Worm (Caenorhabditis elegans) whole organism, L4/young adult: ENCODE measurements around the gene col-44.

ENCODE experiments used
- W03F9.2 ChIP-seq: fragments of 150-350 bp; optimal IDR thresholded peaks from 2 replicates; lab custom pipeline; 2014; ENCODE audit warnings: missing biosample characterization, missing genetic modification characterization
- dao-5 ChIP-seq: sonication (generic microtip); optimal IDR thresholded peaks from 2 replicates; lab custom pipeline; 2016; ENCODE audit warnings: missing genotype, missing genetic modification characterization, moderate library complexity, missing compliant biosample characterization
- him-1 ChIP-seq: sonication (generic microtip); optimal IDR thresholded peaks from 2 replicates; lab custom pipeline; 2016; ENCODE audit warnings: missing genotype, missing genetic modification reagents, missing genetic modification characterization, missing compliant biosample characterization

col-44 gene

DNA sequence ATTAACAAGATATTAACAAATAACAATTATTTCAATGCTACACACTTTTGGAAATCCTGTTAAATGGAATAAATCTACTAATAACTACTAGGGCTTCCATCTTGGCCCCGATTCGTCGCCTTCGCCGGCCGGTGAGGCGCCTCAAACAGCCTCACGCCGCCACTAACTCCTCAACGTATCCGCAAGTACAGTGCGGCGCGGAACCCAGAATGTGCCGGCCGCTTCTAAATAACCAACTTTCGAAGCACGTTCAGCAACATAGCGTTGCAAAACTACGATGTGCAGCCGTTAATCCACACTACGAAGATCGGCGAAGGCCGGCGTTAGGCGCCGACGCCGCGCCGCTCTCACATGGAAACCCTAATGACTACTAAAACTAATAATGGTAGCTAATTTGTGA lies 14.6 kb downstream of the col-44 start:
- TF ChIP-seq W03F9.2 (tag; lab: Kevin White, UChicago), result no peak
- TF ChIP-seq him-1, result no peak
- no peak for TF ChIP-seq dao-5 (tag; lab: Kevin White, UChicago)

DNA sequence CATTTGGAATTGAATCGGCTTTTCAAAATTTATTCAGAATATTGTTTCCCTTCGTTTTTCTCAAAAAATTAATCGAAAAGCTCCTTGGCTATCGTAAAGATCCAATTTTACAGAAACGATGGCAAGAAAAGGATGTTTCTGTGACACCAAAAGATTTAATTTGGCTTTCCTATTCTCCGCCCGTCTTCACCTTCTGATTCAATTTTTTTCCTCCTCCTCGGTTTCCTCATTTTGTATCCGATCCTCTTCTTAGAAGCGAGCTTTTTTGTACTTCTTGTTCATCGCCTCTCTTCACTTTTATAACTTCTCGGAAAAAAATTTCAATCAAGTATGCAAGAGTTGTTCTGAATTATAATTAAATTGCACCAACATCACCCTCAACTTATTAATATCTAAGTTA lies 18.8 kb downstream of the col-44 start:
- no peak for TF ChIP-seq dao-5 (tag; lab: Kevin White, UChicago)
- TF ChIP-seq W03F9.2 (tag; lab: Kevin White, UChicago), result no peak
- no peak for TF ChIP-seq him-1

DNA sequence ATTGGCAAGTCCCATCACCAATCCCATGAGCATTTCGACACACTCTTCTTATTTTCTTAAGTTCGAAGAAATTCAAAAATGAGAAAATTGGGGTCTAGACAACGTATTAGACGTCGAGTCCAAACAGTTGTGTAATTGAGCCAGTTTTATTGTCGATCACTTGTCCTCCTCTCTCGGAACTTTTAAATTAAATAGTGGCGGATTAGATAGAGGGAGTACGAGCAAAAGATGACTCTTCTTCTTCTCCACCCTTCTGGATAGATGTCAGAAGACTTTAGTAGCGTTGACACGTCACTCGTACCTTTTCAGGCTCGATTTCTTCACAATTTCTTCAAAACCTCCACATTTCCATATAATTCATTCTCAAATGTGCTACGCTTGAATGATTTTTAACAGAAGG lies 23.9 kb downstream of the col-44 start:
- TF ChIP-seq him-1, result no peak
- no peak for TF ChIP-seq dao-5 (tag; lab: Kevin White, UChicago)
- no peak for TF ChIP-seq W03F9.2 (tag; lab: Kevin White, UChicago)

DNA sequence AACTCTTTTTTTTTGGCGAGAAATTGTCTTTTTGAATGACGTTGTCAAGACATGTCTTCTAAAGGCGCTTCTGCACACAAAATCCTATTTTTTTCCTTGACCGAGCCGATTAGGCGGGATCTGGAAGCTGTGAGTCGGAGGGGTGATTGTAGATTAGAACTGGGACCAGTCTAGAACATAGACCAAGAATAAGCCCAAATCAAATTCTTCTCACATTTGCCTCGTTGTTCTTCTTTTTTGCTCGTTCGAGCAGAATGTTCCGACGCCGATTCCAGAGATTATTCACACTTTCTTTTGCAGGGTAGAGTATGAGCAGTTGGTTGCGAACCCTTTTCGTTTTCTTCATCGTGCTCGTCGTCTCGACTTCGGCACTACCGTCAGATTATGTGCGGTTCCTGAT lies 27.3 kb downstream of the col-44 start, which contains the start of gene nlp-53:
TSS of gene nlp-53 (plus strand) at position 301 of the 400 bp plus-strand sequence.
- TF ChIP-seq him-1 (no peak), W03F9.2 (tag; lab: Kevin White, UChicago) (no peak), dao-5 (tag; lab: Kevin White, UChicago) (no peak)

DNA sequence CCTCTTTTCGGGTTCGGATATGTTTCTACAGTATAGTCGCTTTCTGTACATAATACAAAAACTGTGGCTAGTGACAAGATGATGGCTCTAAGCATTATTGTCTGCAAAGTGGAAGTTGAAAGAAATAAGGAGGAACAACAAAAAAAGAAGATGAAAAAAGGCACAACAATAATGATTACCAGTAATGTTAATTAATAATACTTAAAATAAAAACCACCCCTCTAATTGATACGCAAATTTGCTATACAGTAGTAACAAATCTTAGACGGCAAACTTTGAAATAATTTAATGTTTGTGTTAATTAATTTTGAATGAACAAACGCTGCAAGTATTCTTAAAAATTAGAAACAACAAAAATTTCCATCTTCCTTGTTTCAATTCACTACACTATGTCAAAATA lies 30.4 kb downstream of the col-44 start, which contains the start of gene Y12A6A.1:
TSS of gene Y12A6A.1 (minus strand) at position 101 of the 400 bp plus-strand sequence.
- TF ChIP-seq him-1 (no peak), dao-5 (tag; lab: Kevin White, UChicago) (no peak), W03F9.2 (tag; lab: Kevin White, UChicago) (no peak)

ce11 chrX:13631122-13631672 lies 39.9 kb downstream of the col-44 start, which contains the start of gene nlg-1:
nlg-1 (minus strand) TSS chrX:13631172.
- TF ChIP-seq dao-5 (tag; lab: Kevin White, UChicago) (no peak), W03F9.2 (tag; lab: Kevin White, UChicago) (no peak), him-1 (no peak)

ce11 chrX:13632245-13632644 lies 41.0 kb downstream of the col-44 start:
- TF ChIP-seq him-1, result no peak
- TF ChIP-seq W03F9.2 (tag; lab: Kevin White, UChicago), result no peak
- TF ChIP-seq dao-5 (tag; lab: Kevin White, UChicago), result no peak

- TF ChIP-seq W03F9.2 (tag; lab: Kevin White, UChicago) (no peak), dao-5 (tag; lab: Kevin White, UChicago) (no peak), him-1 (no peak)
Observed at ce11 chrX:13633032-13633431, 41.8 kb downstream of the col-44 start.

DNA sequence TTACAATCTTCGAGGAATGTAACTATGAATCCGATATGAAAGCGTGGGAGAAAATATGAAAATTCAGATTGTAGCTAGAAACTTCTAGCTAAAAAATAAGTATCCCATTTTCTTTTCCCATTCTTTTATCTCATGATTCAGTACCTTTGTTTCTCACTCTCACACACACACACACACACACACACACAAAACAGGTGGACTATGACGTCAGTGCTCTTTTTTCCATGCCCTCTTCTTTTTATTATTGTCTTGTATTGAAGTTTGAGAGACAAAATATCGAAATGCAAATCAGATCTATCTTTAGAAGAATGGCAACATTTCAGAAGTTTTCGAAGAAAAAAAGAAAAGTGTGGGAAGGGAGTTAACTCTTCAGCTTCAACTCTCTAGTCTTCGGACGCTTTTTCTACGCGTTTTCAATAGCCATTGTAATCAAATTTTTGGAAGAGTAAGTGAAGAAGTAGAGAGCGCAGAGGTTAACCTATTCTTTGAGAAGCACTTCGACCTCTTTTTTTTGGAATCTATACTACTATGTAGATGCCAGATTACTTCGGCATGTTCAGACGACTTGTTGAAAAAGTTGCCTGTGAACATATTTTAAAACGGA lies 42.7 kb downstream of the col-44 start:
- no peak for TF ChIP-seq dao-5 (tag; lab: Kevin White, UChicago)
- no peak for TF ChIP-seq him-1
- no peak for TF ChIP-seq W03F9.2 (tag; lab: Kevin White, UChicago)

- TF ChIP-seq W03F9.2 (tag; lab: Kevin White, UChicago) (no peak), dao-5 (tag; lab: Kevin White, UChicago) (no peak)
Observed at ce11 chrX:13637526-13637925, 46.3 kb downstream of the col-44 start.

DNA sequence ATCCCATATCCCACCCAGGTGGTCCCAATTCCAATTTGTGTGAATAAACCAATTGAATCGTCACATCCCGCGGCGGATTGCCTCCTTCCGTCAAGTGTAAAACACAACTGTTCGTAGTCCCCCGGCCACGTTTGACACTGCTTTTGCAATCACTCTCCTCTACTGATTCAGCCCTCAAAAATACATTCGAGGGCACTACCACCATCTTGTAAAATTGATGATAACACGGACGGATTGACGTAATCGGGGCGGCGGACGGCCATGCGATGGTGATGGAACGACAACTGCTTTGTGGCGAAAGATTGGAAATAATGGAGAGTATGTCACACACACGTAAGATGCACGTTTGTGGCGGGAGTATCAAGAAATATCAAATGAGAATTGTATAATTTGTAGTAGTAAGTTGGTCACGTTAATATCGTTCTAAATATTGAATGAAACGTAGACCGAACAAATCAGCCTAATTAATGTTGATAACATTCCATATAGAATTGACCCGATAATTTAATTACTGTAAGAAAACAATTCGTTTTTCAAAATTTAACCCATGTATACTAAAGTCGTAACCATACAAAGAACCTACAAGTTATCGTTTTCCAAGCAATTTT lies 47.2 kb downstream of the col-44 start:
- TF ChIP-seq dao-5 (tag; lab: Kevin White, UChicago) (no peak), W03F9.2 (tag; lab: Kevin White, UChicago) (no peak), him-1 (no peak)

DNA sequence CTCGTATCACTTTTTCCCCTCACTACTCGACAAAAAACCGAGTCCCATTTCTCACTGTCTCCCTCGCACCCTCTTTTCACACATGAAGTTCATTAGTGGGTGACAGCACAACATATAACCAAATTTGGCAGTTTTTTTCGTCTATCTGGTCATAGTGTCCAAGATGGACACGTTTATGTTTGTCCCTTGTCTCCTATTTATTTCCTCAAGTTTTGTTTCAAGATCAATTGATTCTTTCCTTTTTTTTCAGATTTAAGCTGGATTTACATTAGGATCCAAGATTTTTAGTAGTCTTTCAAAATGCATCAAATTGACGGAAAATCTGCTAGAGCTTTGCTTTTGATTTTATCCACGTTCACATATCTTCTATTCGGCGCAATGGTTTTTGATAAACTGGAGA lies 48.3 kb downstream of the col-44 start, which contains the start of gene twk-20:
TSS of gene twk-20 (plus strand) at position 301 of the 400 bp plus-strand sequence.
- TF ChIP-seq him-1 (no peak), dao-5 (tag; lab: Kevin White, UChicago) (no peak), W03F9.2 (tag; lab: Kevin White, UChicago) (no peak)
